Worm (Caenorhabditis elegans): Measurements from ENCODE around the gene mec-12.

DNA sequence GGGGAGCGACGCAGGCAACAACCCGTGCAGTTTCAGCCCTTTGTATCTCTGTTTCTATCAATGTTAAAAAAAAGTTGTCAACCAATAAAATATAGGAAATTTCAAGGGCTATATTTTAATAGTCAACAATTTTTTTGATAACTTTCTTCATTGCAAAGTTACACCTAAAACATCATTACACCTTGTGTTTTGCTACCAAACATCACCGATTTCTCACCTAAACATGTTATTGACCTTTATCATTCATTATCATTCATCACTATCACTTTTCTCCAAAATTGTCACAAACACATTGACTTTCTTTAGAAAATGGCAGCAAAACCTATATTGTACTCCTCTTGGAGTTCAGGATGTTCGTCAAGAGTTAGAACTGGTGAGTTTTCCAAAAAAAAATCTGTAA, 10.0 kb downstream of the mec-12 start, which contains the start of gene Y53G8B.1:
- no peak for TF ChIP-seq nhr-90 (tag; optimal IDR thresholded peaks at IDR 0.05)
- no peak for TF ChIP-seq unc-62 (GFP tag; optimal IDR thresholded peaks at IDR 0.05)
- TF ChIP-seq K11D2.4 (GFP tag; IDR thresholded peaks at IDR 0.05): no peak
- no peak for TF ChIP-seq K12H6.12 (tag; optimal IDR thresholded peaks at IDR 0.05)

All from whole organism, young adult.